Worm (Caenorhabditis elegans): ENCODE data around the gene npr-28.

DNA sequence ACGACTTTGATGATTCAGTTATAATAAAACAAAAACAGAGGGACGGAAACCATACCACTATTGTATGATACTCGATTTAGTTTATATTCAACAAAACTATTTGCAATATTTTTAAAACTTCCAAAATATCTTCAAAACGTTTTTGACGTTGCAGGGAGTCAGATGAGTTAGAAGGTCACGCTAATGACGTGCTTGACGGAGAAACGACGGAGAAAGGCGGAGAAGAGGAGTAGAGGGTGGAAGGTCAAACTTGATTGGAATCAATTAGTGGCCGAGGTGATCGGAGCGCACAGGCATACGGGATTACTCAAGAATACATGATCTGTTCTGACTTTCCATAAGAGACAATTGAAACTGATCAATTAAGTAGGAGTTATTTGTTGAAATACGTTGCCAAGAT, 48.1 kb downstream of the npr-28 start:
- TF ChIP-seq snpc-4 (tag; optimal IDR thresholded peaks at IDR 0.05) = no peak
- no peak for TF ChIP-seq mep-1 (tag; optimal IDR thresholded peaks at IDR 0.05)
- no peak for TF ChIP-seq unc-62 (GFP tag; optimal IDR thresholded peaks at IDR 0.05)
